Worm (Caenorhabditis elegans) whole organism, L3 larva: ENCODE measurements around the gene ZC449.4.

Experiments
- aly-2 ChIP-seq: fragments of 150-350 bp; optimal IDR thresholded peaks from 2 replicates; lab custom pipeline; 2014; ENCODE audit warnings: missing biosample characterization, missing genetic modification characterization
- elt-3 ChIP-seq, 3 experiments: fragments of 150-350 bp in 1 of 3; sonication (generic microtip) in 2 of 3; optimal IDR thresholded peaks; 2 replicates in 2 of 3; 4 replicates in 1 of 3; lab custom pipeline; 2014 to 2017; ENCODE audit warnings: missing biosample characterization in 3 of 3, missing genetic modification characterization in 3 of 3
- mdl-1 ChIP-seq: fragments of 150-350 bp; optimal IDR thresholded peaks from 2 replicates; lab custom pipeline; 2014; ENCODE audit warnings: missing biosample characterization, missing genetic modification characterization
- nhr-11 ChIP-seq: fragments of 150-350 bp; optimal IDR thresholded peaks from 2 replicates; lab custom pipeline; 2014; ENCODE audit warnings: missing biosample characterization, missing genetic modification characterization
- nhr-28 ChIP-seq: fragments of 150-350 bp; optimal IDR thresholded peaks from 2 replicates; lab custom pipeline; 2014; ENCODE audit warnings: missing biosample characterization, missing genetic modification characterization
- nhr-43 ChIP-seq: sonication (generic microtip); optimal IDR thresholded peaks from 2 replicates; lab custom pipeline; 2016; ENCODE audit warnings: mild to moderate bottlenecking, missing genetic modification characterization, missing compliant biosample characterization; ENCODE audit not compliant: poor library complexity, severe bottlenecking
- unc-62 ChIP-seq: fragments of 150-350 bp; sonication (generic microtip); optimal IDR thresholded peaks from 4 replicates; lab custom pipeline; 2014; ENCODE audit warnings: missing biosample characterization, missing genetic modification reagents, missing genetic modification characterization

ce11 chrX:4997548-4998087 lies 36.1 kb downstream of the ZC449.4 start, which contains the start of gene ZC8.6:
- TF ChIP-seq unc-62 (GFP tag; lab: Kevin White, UChicago) (no peak), elt-3 (tag; optimal IDR thresholded peaks at IDR 0.05; lab: Kevin White, UChicago) (no peak), nhr-11 (tag; lab: Kevin White, UChicago) (no peak), mdl-1 (no peak), aly-2 (tag; lab: Kevin White, UChicago) (no peak), nhr-28 (tag; lab: Kevin White, UChicago) (no peak), nhr-43 (tag; lab: Kevin White, UChicago) (no peak)
